Fruit fly (Drosophila melanogaster) whole organism, prepupa: ENCODE measurements around the gene Ran.

ENCODE experiments used
- Blimp-1 ChIP-seq: fragments of 200-800 bp; sonication (Bioruptor generic); optimal IDR thresholded peaks from 3 replicates; lab custom pipeline; 2017; ENCODE audit warnings: missing biosample characterization, missing genetic modification characterization, mild to moderate bottlenecking, moderate library complexity, missing genetic modification reagents
- CG10631 ChIP-seq: fragments of 200-800 bp; sonication (Bioruptor generic); optimal IDR thresholded peaks from 2 replicates; lab custom pipeline; 2016; ENCODE audit warnings: missing biosample characterization, missing genetic modification characterization
- CG10669 ChIP-seq: fragments of 200-800 bp; sonication (Bioruptor generic); optimal IDR thresholded peaks from 3 replicates; lab custom pipeline; 2018; ENCODE audit warnings: missing biosample characterization, mild to moderate bottlenecking, missing genetic modification characterization, moderate library complexity
- CG11294 ChIP-seq: fragments of 200-800 bp; sonication (Bioruptor generic); IDR thresholded peaks from 2 replicates; pipeline ENCODE4 v1.3.6; 2022; ENCODE audit warnings: missing biosample characterization, missing genetic modification characterization
- CG11762 ChIP-seq: fragments of 200-800 bp; sonication (Bioruptor generic); optimal IDR thresholded peaks from 3 replicates; lab custom pipeline; 2016; ENCODE audit warnings: missing biosample characterization, missing genetic modification characterization; ENCODE audit not compliant: insufficient read depth
- CG11902 ChIP-seq: fragments of 200-800 bp; sonication (Bioruptor generic); optimal IDR thresholded peaks from 3 replicates; lab custom pipeline; 2016; ENCODE audit warnings: missing biosample characterization, missing genetic modification characterization
- CG15336 ChIP-seq: fragments of 200-800 bp; sonication (Bioruptor generic); IDR thresholded peaks from 2 replicates; pipeline ENCODE4 v1.3.6; 2022; ENCODE audit warnings: missing biosample characterization, missing genetic modification characterization
- CG1621 ChIP-seq: fragments of 200-800 bp; sonication (Bioruptor generic); optimal IDR thresholded peaks from 3 replicates; lab custom pipeline; 2018; ENCODE audit warnings: missing biosample characterization, mild to moderate bottlenecking, missing genetic modification characterization
- CG16779 ChIP-seq: fragments of 200-800 bp; sonication (Bioruptor generic); optimal IDR thresholded peaks from 3 replicates; lab custom pipeline; 2017; ENCODE audit warnings: missing biosample characterization, mild to moderate bottlenecking, missing genetic modification characterization
- CG3032 ChIP-seq: fragments of 200-800 bp; optimal IDR thresholded peaks from 2 replicates; lab custom pipeline; 2019; ENCODE audit warnings: missing biosample characterization, mild to moderate bottlenecking, missing genetic modification characterization, moderate library complexity
- CG31627 ChIP-seq: fragments of 200-800 bp; sonication (Bioruptor generic); optimal IDR thresholded peaks from 3 replicates; lab custom pipeline; 2016; ENCODE audit warnings: missing biosample characterization, missing genetic modification characterization
- CG32006 ChIP-seq: fragments of 200-800 bp; sonication (Bioruptor generic); optimal IDR thresholded peaks from 3 replicates; lab custom pipeline; 2017; ENCODE audit warnings: missing biosample characterization, mild to moderate bottlenecking, missing genetic modification characterization
- CG3919 ChIP-seq: fragments of 200-800 bp; sonication (Bioruptor generic); optimal IDR thresholded peaks from 3 replicates; lab custom pipeline; 2016; ENCODE audit warnings: missing biosample characterization, missing genetic modification characterization
- CG4318 ChIP-seq: fragments of 200-800 bp; sonication (Bioruptor generic); optimal IDR thresholded peaks from 3 replicates; lab custom pipeline; 2017; ENCODE audit warnings: missing biosample characterization, mild to moderate bottlenecking, missing genetic modification characterization
- CG6163 ChIP-seq: fragments of 200-800 bp; sonication (Bioruptor generic); IDR thresholded peaks from 3 replicates; pipeline ENCODE4 v1.3.6; 2022; ENCODE audit warnings: missing biosample characterization, missing genetic modification characterization
- CG6276 ChIP-seq: fragments of 200-800 bp; sonication (Bioruptor generic); optimal IDR thresholded peaks from 2 replicates; lab custom pipeline; 2017; ENCODE audit warnings: missing biosample characterization, mild to moderate bottlenecking, missing genetic modification characterization
- CG6792 ChIP-seq: fragments of 200-800 bp; sonication (Bioruptor generic); optimal IDR thresholded peaks from 3 replicates; lab custom pipeline; 2016; ENCODE audit warnings: missing biosample characterization, missing genetic modification characterization
- CG6808 ChIP-seq: fragments of 200-800 bp; sonication (Bioruptor generic); optimal IDR thresholded peaks from 3 replicates; lab custom pipeline; 2017; ENCODE audit warnings: missing biosample characterization, missing genetic modification characterization, mild to moderate bottlenecking, moderate library complexity, missing genetic modification reagents
- CG6854 ChIP-seq: fragments of 200-800 bp; sonication (Bioruptor generic); optimal IDR thresholded peaks from 2 replicates; lab custom pipeline; 2017; ENCODE audit warnings: missing biosample characterization, mild to moderate bottlenecking, missing genetic modification characterization
- CG7368 ChIP-seq: fragments of 200-800 bp; sonication (Bioruptor generic); optimal IDR thresholded peaks from 3 replicates; lab custom pipeline; 2016; ENCODE audit warnings: missing biosample characterization, missing genetic modification characterization
- CG8119 ChIP-seq: fragments of 200-800 bp; sonication (Bioruptor generic); IDR thresholded peaks from 3 replicates; pipeline ENCODE4 v1.3.6; 2022; ENCODE audit warnings: missing biosample characterization, missing genetic modification characterization
- CG8632 ChIP-seq: fragments of 200-800 bp; sonication (Bioruptor generic); optimal IDR thresholded peaks from 3 replicates; lab custom pipeline; 2016; ENCODE audit warnings: missing biosample characterization, missing genetic modification characterization
- CG9139 ChIP-seq: fragments of 200-800 bp; sonication (Bioruptor generic); optimal IDR thresholded peaks from 3 replicates; lab custom pipeline; 2017; ENCODE audit warnings: missing biosample characterization, mild to moderate bottlenecking, missing genetic modification characterization
- Eip75B ChIP-seq: fragments of 200-800 bp; sonication (Bioruptor generic); optimal IDR thresholded peaks from 3 replicates; lab custom pipeline; 2016; ENCODE audit warnings: missing biosample characterization, missing genetic modification characterization
- Eip78C ChIP-seq: fragments of 200-800 bp; sonication (Bioruptor generic); peaks from one replicate; lab custom pipeline; 2016; ENCODE audit warnings: missing biosample characterization, missing genetic modification characterization
- Eip93F ChIP-seq: fragments of 200-800 bp; sonication (Bioruptor generic); optimal IDR thresholded peaks from 2 replicates; lab custom pipeline; 2016; ENCODE audit warnings: missing biosample characterization, mild to moderate bottlenecking, missing genetic modification characterization
- Ets21C ChIP-seq: fragments of 200-800 bp; sonication (Bioruptor generic); optimal IDR thresholded peaks from 3 replicates; lab custom pipeline; 2016; ENCODE audit warnings: missing biosample characterization, missing genetic modification characterization
- Gug ChIP-seq: fragments of 200-800 bp; sonication (Bioruptor generic); IDR thresholded peaks from 2 replicates; pipeline ENCODE4 v1.3.6; 2022; ENCODE audit warnings: missing biosample characterization, missing genetic modification characterization
- Hr38 ChIP-seq: sonication (Bioruptor generic); optimal IDR thresholded peaks from 2 replicates; lab custom pipeline; 2016; ENCODE audit warnings: missing biosample characterization, missing genetic modification characterization
- Hr39 ChIP-seq: fragments of 200-800 bp; sonication (Bioruptor generic); optimal IDR thresholded peaks from 2 replicates; lab custom pipeline; 2016; ENCODE audit warnings: missing biosample characterization, missing genetic modification characterization
- Hr4 ChIP-seq: fragments of 200-800 bp; sonication (Bioruptor generic); optimal IDR thresholded peaks from 3 replicates; lab custom pipeline; 2016; ENCODE audit warnings: missing biosample characterization, missing genetic modification characterization
- Lpt ChIP-seq: fragments of 200-800 bp; sonication (Bioruptor generic); optimal IDR thresholded peaks from 3 replicates; lab custom pipeline; 2016; ENCODE audit warnings: missing biosample characterization, missing genetic modification characterization
- OdsH ChIP-seq: fragments of 200-800 bp; sonication (Bioruptor generic); optimal IDR thresholded peaks from 3 replicates; lab custom pipeline; 2016; ENCODE audit warnings: missing biosample characterization, missing genetic modification characterization
- Sox102F ChIP-seq: fragments of 200-800 bp; sonication (Bioruptor generic); optimal IDR thresholded peaks from 2 replicates; lab custom pipeline; 2016; ENCODE audit warnings: missing biosample characterization, mild to moderate bottlenecking, missing genetic modification characterization
- Sox14 ChIP-seq: fragments of 200-800 bp; sonication (Bioruptor generic); optimal IDR thresholded peaks from 3 replicates; lab custom pipeline; 2016; ENCODE audit warnings: missing biosample characterization, missing genetic modification characterization
- Sox15 ChIP-seq: fragments of 200-800 bp; sonication (Bioruptor generic); optimal IDR thresholded peaks from 3 replicates; lab custom pipeline; 2016; ENCODE audit warnings: missing biosample characterization, missing genetic modification characterization
- achi ChIP-seq: fragments of 200-800 bp; sonication (Bioruptor generic); optimal IDR thresholded peaks from 3 replicates; lab custom pipeline; 2016; ENCODE audit warnings: missing biosample characterization, missing genetic modification characterization
- acj6 ChIP-seq: fragments of 200-800 bp; sonication (Bioruptor generic); optimal IDR thresholded peaks from 3 replicates; lab custom pipeline; 2016; ENCODE audit warnings: missing biosample characterization, missing genetic modification characterization
- cyc ChIP-seq: fragments of 200-800 bp; sonication (Bioruptor generic); optimal IDR thresholded peaks from 3 replicates; lab custom pipeline; 2016; ENCODE audit warnings: missing biosample characterization, missing genetic modification characterization
- dac ChIP-seq: fragments of 200-800 bp; sonication (Bioruptor generic); optimal IDR thresholded peaks from 2 replicates; lab custom pipeline; 2017; ENCODE audit warnings: missing biosample characterization, mild to moderate bottlenecking, missing genetic modification characterization
- dsx ChIP-seq: fragments of 200-800 bp; optimal IDR thresholded peaks from 3 replicates; lab custom pipeline; 2019; ENCODE audit warnings: missing biosample characterization, mild to moderate bottlenecking, missing genetic modification characterization, moderate library complexity; ENCODE audit not compliant: poor library complexity, severe bottlenecking
- eg ChIP-seq: fragments of 200-800 bp; sonication (Bioruptor generic); IDR thresholded peaks from 3 replicates; pipeline ENCODE4 v1.3.6; 2022; ENCODE audit warnings: missing biosample characterization, missing genetic modification characterization
- esn ChIP-seq: fragments of 200-800 bp; sonication (Bioruptor generic); optimal IDR thresholded peaks from 2 replicates; lab custom pipeline; 2016; ENCODE audit warnings: missing biosample characterization, mild to moderate bottlenecking, missing genetic modification characterization, moderate library complexity
- fd59A ChIP-seq: fragments of 200-800 bp; sonication (Bioruptor generic); optimal IDR thresholded peaks from 2 replicates; lab custom pipeline; 2017; ENCODE audit warnings: missing biosample characterization, mild to moderate bottlenecking, missing genetic modification characterization, missing genetic modification reagents
- fd85E ChIP-seq: fragments of 200-800 bp; sonication (Bioruptor generic); optimal IDR thresholded peaks from 3 replicates; lab custom pipeline; 2016; ENCODE audit warnings: missing biosample characterization, missing genetic modification characterization
- net ChIP-seq: fragments of 200-800 bp; sonication (Bioruptor generic); optimal IDR thresholded peaks from 3 replicates; lab custom pipeline; 2016; ENCODE audit warnings: missing biosample characterization, missing genetic modification characterization
- pdm3 ChIP-seq: fragments of 200-800 bp; sonication (Bioruptor generic); optimal IDR thresholded peaks from 3 replicates; lab custom pipeline; 2016; ENCODE audit warnings: missing biosample characterization, missing genetic modification characterization
- spab ChIP-seq: fragments of 200-800 bp; sonication (Bioruptor generic); optimal IDR thresholded peaks from 2 replicates; lab custom pipeline; 2017; ENCODE audit warnings: missing biosample characterization, mild to moderate bottlenecking, missing genetic modification characterization, missing genetic modification reagents
- svp ChIP-seq: fragments of 200-800 bp; sonication (Bioruptor generic); peaks from one replicate; lab custom pipeline; 2016; ENCODE audit warnings: missing biosample characterization, missing genetic modification characterization
- vri ChIP-seq: fragments of 200-800 bp; sonication (Bioruptor generic); optimal IDR thresholded peaks from 3 replicates; lab custom pipeline; 2016; ENCODE audit warnings: missing biosample characterization, mild to moderate bottlenecking, missing genetic modification characterization

The Ran gene

dm6 chrX:11147553-11148067 is 906 bp downstream of the Ran start:
- TF ChIP-seq Hr38 (GFP tag; lab: Kevin White, UChicago), result no peak
- no peak for TF ChIP-seq fd85E
- no peak for TF ChIP-seq net (GFP tag; lab: Kevin White, UChicago)
- TF ChIP-seq CG3032 (tag; lab: Kevin White, UChicago), result no peak
- no peak for TF ChIP-seq pdm3
- TF ChIP-seq CG3919 (GFP tag; lab: Kevin White, UChicago), result no peak
- TF ChIP-seq CG6792 (GFP tag; lab: Kevin White, UChicago), result no peak
- TF ChIP-seq CG9139 (GFP tag; lab: Kevin White, UChicago), result no peak
- no peak for TF ChIP-seq CG32006 (GFP tag; lab: Kevin White, UChicago)
- no peak for TF ChIP-seq cyc (GFP tag; lab: Kevin White, UChicago)
- TF ChIP-seq CG4318 (GFP tag; lab: Kevin White, UChicago), result no peak
- TF ChIP-seq CG6276, result peak; percentile 13
- no peak for TF ChIP-seq dac (GFP tag; lab: Kevin White, UChicago)
- no peak for TF ChIP-seq CG31627 (GFP tag; lab: Kevin White, UChicago)
- TF ChIP-seq CG10669 (GFP tag; lab: Kevin White, UChicago), result no peak
- TF ChIP-seq CG16779 (tag; lab: Kevin White, UChicago), result no peak
- TF ChIP-seq Eip93F (GFP tag; lab: Kevin White, UChicago), result no peak
- TF ChIP-seq Eip75B (GFP tag; lab: Kevin White, UChicago), result no peak
- TF ChIP-seq achi, result no peak
- TF ChIP-seq spab (GFP tag; lab: Kevin White, UChicago), result no peak
- TF ChIP-seq CG6163 (GFP tag; lab: Robert Waterston, UW), result 0 out of 3 replicates have a peak, but pooled peaks have one; percentile 5
- TF ChIP-seq esn (GFP tag; lab: Kevin White, UChicago), result no peak
- TF ChIP-seq CG6808 (GFP tag; lab: Kevin White, UChicago), result peak; percentile 3
- TF ChIP-seq CG10631 (GFP tag; lab: Kevin White, UChicago), result no peak
- no peak for TF ChIP-seq CG1621 (tag; lab: Kevin White, UChicago)
- no peak for TF ChIP-seq Blimp-1 (GFP tag; lab: Kevin White, UChicago)
- TF ChIP-seq Sox15 (GFP tag; lab: Kevin White, UChicago), result no peak
- TF ChIP-seq CG11294 (GFP tag; lab: Robert Waterston, UW), result no peak
- TF ChIP-seq vri, result no peak
- 0 out of 2 replicates have a peak, but pooled peaks have one; percentile 7 for TF ChIP-seq CG15336 (GFP tag; lab: Robert Waterston, UW)
- no peak for TF ChIP-seq Ets21C (GFP tag; lab: Kevin White, UChicago)
- peak; percentile 1 for TF ChIP-seq Sox102F (GFP tag; lab: Kevin White, UChicago)
- no peak for TF ChIP-seq svp (GFP tag; lab: Kevin White, UChicago)
- no peak for TF ChIP-seq CG7368 (GFP tag; lab: Kevin White, UChicago)
- no peak for TF ChIP-seq acj6
- no peak for TF ChIP-seq fd59A
- TF ChIP-seq Sox14 (GFP tag; lab: Kevin White, UChicago), result no peak
- TF ChIP-seq Lpt (GFP tag; lab: Kevin White, UChicago), result no peak
- no peak for TF ChIP-seq CG8632 (GFP tag; lab: Kevin White, UChicago)
- TF ChIP-seq Eip78C, result peak; percentile 30
- no peak for TF ChIP-seq Hr39 (GFP tag; lab: Kevin White, UChicago)
- no peak for TF ChIP-seq OdsH (GFP tag; lab: Kevin White, UChicago)
- no peak for TF ChIP-seq CG11762 (GFP tag; lab: Kevin White, UChicago)
- no peak for TF ChIP-seq dsx (GFP tag; lab: Kevin White, UChicago)
- no peak for TF ChIP-seq CG11902 (GFP tag; lab: Kevin White, UChicago)
- TF ChIP-seq eg (GFP tag; lab: Robert Waterston, UW), result no peak
- no peak for TF ChIP-seq Hr4
- no peak for TF ChIP-seq Gug
- peak; percentile 28; the same call in 1 of the 3 replicates for TF ChIP-seq CG8119 (GFP tag; lab: Robert Waterston, UW)
- TF ChIP-seq CG6854 (GFP tag; lab: Kevin White, UChicago), result no peak
- TF ChIP-seq, all 60 proteins: peak for 7
